Fruit fly (Drosophila melanogaster): ENCODE measurements around the gene CG12084.

The CG12084 gene

DNA sequence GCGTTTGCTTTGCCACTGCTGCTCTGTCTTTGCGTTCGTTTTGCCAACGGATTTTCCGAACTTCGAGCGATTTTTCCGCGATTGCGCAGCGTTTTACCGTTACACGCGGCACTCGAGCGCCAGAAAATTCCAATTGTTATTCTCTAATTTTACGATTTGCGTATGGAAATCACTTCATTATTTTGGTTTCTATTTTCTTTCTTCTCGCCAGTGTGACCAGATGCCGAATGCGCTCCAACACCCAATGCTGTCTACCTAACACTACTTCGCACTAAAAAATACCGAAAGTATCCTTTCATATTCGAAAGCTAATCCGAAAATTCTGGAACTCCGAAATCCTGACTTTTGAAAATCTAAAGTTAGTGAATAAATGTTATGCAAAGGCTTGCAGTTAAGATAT, at the start of gene CG12084 (continued):
- TF ChIP-seq CG11695 (GFP tag; IDR thresholded peaks at IDR 0.05) (no peak), CG15073 (GFP tag; optimal IDR thresholded peaks at IDR 0.05) (no peak), CG7928 (GFP tag; optimal IDR thresholded peaks at IDR 0.05) (no peak), nom (GFP tag; optimal IDR thresholded peaks at IDR 0.05) (peak; percentile 7), cad (GFP tag; optimal IDR thresholded peaks at IDR 0.05) (peak; percentile 27), sens-2 (GFP tag; IDR thresholded peaks at IDR 0.05) (no peak), CG13287 (GFP tag; IDR thresholded peaks at IDR 0.05; ENCODE audit: partially characterized antibody) (peak; percentile 46; the same call in 1 of the 2 replicates), slou (GFP tag; optimal IDR thresholded peaks at IDR 0.05) (no peak), CG12155 (GFP tag; optimal IDR thresholded peaks at IDR 0.05) (no peak), stwl (tag; optimal IDR thresholded peaks at IDR 0.05) (peak; percentile 90), CG12744 (GFP tag; optimal IDR thresholded peaks at IDR 0.05) (no peak), Aef1 (GFP tag; IDR thresholded peaks at IDR 0.05) (no peak), CG9817 (tag; optimal IDR thresholded peaks at IDR 0.05) (no peak), CG34224 (GFP tag; IDR thresholded peaks at IDR 0.05; ENCODE audit: partially characterized antibody) (no peak), CG1602 (GFP tag; optimal IDR thresholded peaks at IDR 0.05) (no peak), org-1 (GFP tag; optimal IDR thresholded peaks at IDR 0.05) (no peak), CG1233 (GFP tag; optimal IDR thresholded peaks at IDR 0.05) (no peak), CG17802 (tag; optimal IDR thresholded peaks at IDR 0.05) (no peak), nerfin-1 (tag; optimal IDR thresholded peaks at IDR 0.05) (no peak), CG18764 (GFP tag; optimal IDR thresholded peaks at IDR 0.05) (no peak), pita (GFP tag; optimal IDR thresholded peaks at IDR 0.05) (no peak), CHES-1-like (GFP tag; optimal IDR thresholded peaks at IDR 0.05) (peak; percentile 41), Pdp1 (GFP tag; optimal IDR thresholded peaks at IDR 0.05) (peak in 1 of 2 experiments; percentile 29), hkb (optimal IDR thresholded peaks at IDR 0.05) (no peak), hkb (GFP tag; IDR thresholded peaks at IDR 0.05) (0 out of 2 replicates have a peak, but pooled peaks have one; percentile 12), CG30431 (GFP tag; optimal IDR thresholded peaks at IDR 0.05) (no peak), h (optimal IDR thresholded peaks at IDR 0.05) (no peak), sens (GFP tag) (peak; percentile 70), CG6854 (GFP tag; optimal IDR thresholded peaks at IDR 0.05) (peak; percentile 20), CG7963 (GFP tag; IDR thresholded peaks at IDR 0.05; ENCODE audit: partially characterized antibody) (no peak), pan (optimal IDR thresholded peaks at IDR 0.05) (no peak), pan (GFP tag; optimal IDR thresholded peaks at IDR 0.05 in 1 of 2, IDR thresholded peaks at IDR 0.05 in 1 of 2) (no peak), bbx (GFP tag; IDR thresholded peaks at IDR 0.05; ENCODE audit: partially characterized antibody) (no peak), zfh1 (GFP tag; IDR thresholded peaks at IDR 0.05) (no peak), CG9932 (GFP tag; IDR thresholded peaks at IDR 0.05) (no peak), wdn (GFP tag; IDR thresholded peaks at IDR 0.05) (no peak), zfh2 (GFP tag; optimal IDR thresholded peaks at IDR 0.05) (no peak), ftz-f1 (GFP tag; optimal IDR thresholded peaks at IDR 0.05) (no peak)

DNA sequence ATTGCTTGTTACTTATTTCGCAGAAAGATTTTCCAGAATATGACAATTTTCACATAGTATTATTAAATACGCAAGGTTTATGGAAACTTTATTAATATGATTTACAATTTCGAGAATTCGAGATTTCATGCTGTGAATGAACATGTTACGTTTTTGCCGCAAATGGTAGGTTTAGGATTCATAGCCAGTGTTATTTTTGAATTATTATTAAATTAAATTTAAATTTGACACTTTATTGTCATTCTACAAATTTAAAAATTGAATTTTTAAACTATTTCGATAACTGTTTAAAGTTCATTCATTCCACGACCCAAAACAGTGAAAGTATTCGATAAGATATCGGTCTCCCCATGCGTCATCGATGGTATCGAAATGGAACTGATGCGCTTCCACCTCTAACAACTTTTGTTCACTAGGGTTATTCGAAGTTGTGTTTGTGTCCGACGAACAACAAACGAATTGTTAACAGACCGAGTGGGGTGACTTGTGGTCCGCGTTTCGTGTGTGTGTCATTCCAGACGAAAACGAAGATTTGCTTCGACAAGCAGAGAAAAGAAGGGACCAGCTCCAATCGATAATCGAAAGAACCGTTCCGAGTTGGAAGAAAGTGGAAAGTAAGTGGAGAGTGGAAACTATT, 49.4 kb upstream of the CG12084 start, which contains the start of the genes CG32313 and Pcyt1:
CG32313 (minus strand) TSS at position 51 of the 637 bp plus-strand sequence.
Pcyt1 (plus strand) TSS at position 400 of the 637 bp plus-strand sequence.
- TF ChIP-seq CG12769 (tag; optimal IDR thresholded peaks at IDR 0.05) (peak; percentile 15), bbx (GFP tag; IDR thresholded peaks at IDR 0.05; ENCODE audit: partially characterized antibody) (peak; percentile 94), CG15696 (tag; optimal IDR thresholded peaks at IDR 0.05) (no peak), ci (GFP tag; IDR thresholded peaks at IDR 0.05) (peak; percentile 56; the same call in 1 of the 3 replicates), trem (tag; optimal IDR thresholded peaks at IDR 0.05) (peak; percentile 65), CG17186 (GFP tag; optimal IDR thresholded peaks at IDR 0.05) (peak; percentile 76), NC2β (GFP tag; optimal IDR thresholded peaks at IDR 0.05) (peak; percentile 11), tna (GFP tag; IDR thresholded peaks at IDR 0.05; ENCODE audit: partially characterized antibody) (peak; percentile 77), CG1603 (tag; optimal IDR thresholded peaks at IDR 0.05) (peak; percentile 77), Side (GFP tag; optimal IDR thresholded peaks at IDR 0.05) (peak; percentile 25), Atf3 (GFP tag; optimal IDR thresholded peaks at IDR 0.05) (no peak), phol (tag; optimal IDR thresholded peaks at IDR 0.05) (peak; percentile 25), CG3281 (GFP tag; optimal IDR thresholded peaks at IDR 0.05) (peak; percentile 31), hth (optimal IDR thresholded peaks at IDR 0.05) (no peak), stwl (tag; optimal IDR thresholded peaks at IDR 0.05) (peak; percentile 94), chm (GFP tag; IDR thresholded peaks at IDR 0.05) (peak; percentile 71; the same call in 1 of the 2 replicates), BtbVII (GFP tag; optimal IDR thresholded peaks at IDR 0.05) (peak; percentile 0)
